Fruit fly (Drosophila melanogaster) whole organism, prepupa: ENCODE measurements around the gene CG34043.

Experiments used
- Blimp-1 ChIP-seq: fragments of 200-800 bp; sonication (Bioruptor generic); optimal IDR thresholded peaks from 3 replicates; lab custom pipeline; 2017; ENCODE audit warnings: missing biosample characterization, missing genetic modification characterization, mild to moderate bottlenecking, moderate library complexity, missing genetic modification reagents
- CG11762 ChIP-seq: fragments of 200-800 bp; sonication (Bioruptor generic); optimal IDR thresholded peaks from 3 replicates; lab custom pipeline; 2016; ENCODE audit warnings: missing biosample characterization, missing genetic modification characterization; ENCODE audit not compliant: insufficient read depth
- CG34406 ChIP-seq: fragments of 200-800 bp; sonication (Bioruptor generic); optimal IDR thresholded peaks from 3 replicates; lab custom pipeline; 2016; ENCODE audit warnings: missing biosample characterization, missing genetic modification characterization
- CG6792 ChIP-seq: fragments of 200-800 bp; sonication (Bioruptor generic); optimal IDR thresholded peaks from 3 replicates; lab custom pipeline; 2016; ENCODE audit warnings: missing biosample characterization, missing genetic modification characterization
- CG7368 ChIP-seq: fragments of 200-800 bp; sonication (Bioruptor generic); optimal IDR thresholded peaks from 3 replicates; lab custom pipeline; 2016; ENCODE audit warnings: missing biosample characterization, missing genetic modification characterization
- CG8319 ChIP-seq: fragments of 200-800 bp; sonication (Bioruptor generic); optimal IDR thresholded peaks from 3 replicates; lab custom pipeline; 2016; ENCODE audit warnings: missing biosample characterization, missing genetic modification characterization
- CG8632 ChIP-seq: fragments of 200-800 bp; sonication (Bioruptor generic); optimal IDR thresholded peaks from 3 replicates; lab custom pipeline; 2016; ENCODE audit warnings: missing biosample characterization, missing genetic modification characterization
- CG9139 ChIP-seq: fragments of 200-800 bp; sonication (Bioruptor generic); optimal IDR thresholded peaks from 3 replicates; lab custom pipeline; 2017; ENCODE audit warnings: missing biosample characterization, mild to moderate bottlenecking, missing genetic modification characterization
- Lpt ChIP-seq: fragments of 200-800 bp; sonication (Bioruptor generic); optimal IDR thresholded peaks from 3 replicates; lab custom pipeline; 2016; ENCODE audit warnings: missing biosample characterization, missing genetic modification characterization
- Sox102F ChIP-seq: fragments of 200-800 bp; sonication (Bioruptor generic); optimal IDR thresholded peaks from 2 replicates; lab custom pipeline; 2016; ENCODE audit warnings: missing biosample characterization, mild to moderate bottlenecking, missing genetic modification characterization
- Sox15 ChIP-seq: fragments of 200-800 bp; sonication (Bioruptor generic); optimal IDR thresholded peaks from 3 replicates; lab custom pipeline; 2016; ENCODE audit warnings: missing biosample characterization, missing genetic modification characterization
- pdm3 ChIP-seq: fragments of 200-800 bp; sonication (Bioruptor generic); optimal IDR thresholded peaks from 3 replicates; lab custom pipeline; 2016; ENCODE audit warnings: missing biosample characterization, missing genetic modification characterization
- svp ChIP-seq: fragments of 200-800 bp; sonication (Bioruptor generic); peaks from one replicate; lab custom pipeline; 2016; ENCODE audit warnings: missing biosample characterization, missing genetic modification characterization
- topi ChIP-seq: fragments of 200-800 bp; sonication (Bioruptor generic); optimal IDR thresholded peaks from 3 replicates; lab custom pipeline; 2016; ENCODE audit warnings: missing biosample characterization, missing genetic modification characterization

DNA sequence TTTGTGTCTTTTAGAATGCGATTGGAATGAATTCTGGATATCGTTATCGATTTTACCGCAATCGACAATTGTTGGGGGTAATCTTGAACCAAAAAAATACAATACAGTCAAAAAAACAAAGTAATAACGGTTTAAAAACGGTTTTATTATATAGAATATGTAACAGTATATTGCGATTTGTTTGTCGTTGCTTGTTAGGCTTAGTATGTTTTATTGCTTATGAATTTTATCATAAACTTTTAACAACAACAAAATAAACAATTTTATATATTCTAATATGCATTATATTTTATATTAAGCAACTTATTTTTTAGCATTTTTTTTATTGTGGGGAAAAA, 19.1 kb upstream of the CG34043 start, which contains the start of gene CYLD:
- no peak for TF ChIP-seq CG34406
- TF ChIP-seq CG11762, result peak; percentile 36
- no peak for TF ChIP-seq pdm3 (GFP tag; lab: Kevin White, UChicago)
- TF ChIP-seq CG8632 (GFP tag; lab: Kevin White, UChicago), result peak; percentile 62
- no peak for TF ChIP-seq CG9139 (GFP tag; lab: Kevin White, UChicago)
- no peak for TF ChIP-seq Sox102F
- no peak for TF ChIP-seq Blimp-1 (GFP tag; lab: Kevin White, UChicago)
- no peak for TF ChIP-seq CG7368 (GFP tag; lab: Kevin White, UChicago)
- TF ChIP-seq topi, result peak; percentile 50
- TF ChIP-seq CG6792, result peak; percentile 51
- no peak for TF ChIP-seq CG8319
- TF ChIP-seq svp, result no peak
- TF ChIP-seq Lpt (GFP tag; lab: Kevin White, UChicago), result peak; percentile 35
- TF ChIP-seq Sox15, result peak; percentile 13
